Worm (Caenorhabditis elegans) whole organism, early embryonic: ENCODE results near the gene R03D7.15.

Source experiments
- B0310.2 ChIP-seq: sonication (generic microtip); optimal IDR thresholded peaks from 2 replicates; lab custom pipeline; 2016; ENCODE audit warnings: mild to moderate bottlenecking, missing genetic modification characterization, missing compliant biosample characterization
- F13C5.2 ChIP-seq: sonication (generic microtip); optimal IDR thresholded peaks from 2 replicates; lab custom pipeline; 2017; ENCODE audit warnings: mild to moderate bottlenecking, missing genetic modification characterization, inconsistent platforms, missing compliant biosample characterization
- aly-1 ChIP-seq: sonication (generic microtip); optimal IDR thresholded peaks from 2 replicates; lab custom pipeline; 2016; ENCODE audit warnings: missing genetic modification characterization, missing compliant biosample characterization
- ama-1 ChIP-seq: fragments of 150-350 bp; optimal IDR thresholded peaks from 2 replicates; lab custom pipeline; 2014
- ceh-13 ChIP-seq: fragments of 200-800 bp; sonication (Bioruptor generic); optimal IDR thresholded peaks from 2 replicates; lab custom pipeline; 2018; ENCODE audit warnings: mild to moderate bottlenecking, missing genetic modification characterization, missing compliant biosample characterization
- ceh-36 ChIP-seq: sonication (generic microtip); optimal IDR thresholded peaks from 2 replicates; lab custom pipeline; 2016; ENCODE audit warnings: missing genetic modification characterization, inconsistent platforms, missing compliant biosample characterization
- ets-7 ChIP-seq: sonication (generic microtip); optimal IDR thresholded peaks from 2 replicates; lab custom pipeline; 2016; ENCODE audit warnings: missing genotype, missing genetic modification characterization, missing compliant biosample characterization
- flt-1 ChIP-seq: fragments of 200-800 bp; sonication (Bioruptor generic); IDR thresholded peaks from 2 replicates; pipeline ENCODE4 v1.3.6; 2022; ENCODE audit warnings: missing genetic modification characterization, missing compliant biosample characterization
- hmbx-1 ChIP-seq: sonication (generic microtip); optimal IDR thresholded peaks from 2 replicates; lab custom pipeline; 2016; ENCODE audit warnings: mild to moderate bottlenecking, missing genetic modification characterization, missing compliant biosample characterization
- hmg-4 ChIP-seq: fragments of 200-800 bp; sonication (Bioruptor generic); optimal IDR thresholded peaks from 2 replicates; lab custom pipeline; 2018; ENCODE audit warnings: mild to moderate bottlenecking, missing genetic modification characterization, missing compliant biosample characterization
- hnd-1 ChIP-seq: sonication (generic microtip); optimal IDR thresholded peaks from 2 replicates; lab custom pipeline; 2016; ENCODE audit warnings: missing genetic modification characterization, missing compliant biosample characterization
- pes-1 ChIP-seq: fragments of 200-800 bp; sonication (Bioruptor generic); IDR thresholded peaks from 2 replicates; pipeline ENCODE4 v1.3.6; 2022; ENCODE audit warnings: missing genetic modification reagents, missing genetic modification characterization, missing compliant biosample characterization
- scrt-1 ChIP-seq: fragments of 200-800 bp; sonication (Bioruptor generic); IDR thresholded peaks from 2 replicates; pipeline ENCODE4 v1.3.6; 2022; ENCODE audit warnings: missing genetic modification characterization, missing compliant biosample characterization
- sea-1 ChIP-seq: fragments of 200-800 bp; sonication (Bioruptor generic); conservative IDR thresholded peaks from 2 replicates; pipeline ENCODE4 v1.3.6; 2022; ENCODE audit warnings: missing genetic modification characterization, missing compliant biosample characterization
- tbx-11 ChIP-seq: fragments of 200-800 bp; sonication (Bioruptor generic); IDR thresholded peaks from 2 replicates; pipeline ENCODE4 v1.3.6; 2022; ENCODE audit warnings: missing genetic modification characterization, missing compliant biosample characterization
- tbx-37 ChIP-seq: fragments of 200-800 bp; sonication (Bioruptor generic); conservative IDR thresholded peaks from 2 replicates; pipeline ENCODE4 v1.3.6; 2022; ENCODE audit warnings: missing genetic modification reagents, missing genetic modification characterization, missing compliant biosample characterization
- tra-4 ChIP-seq: sonication (generic microtip); optimal IDR thresholded peaks from 2 replicates; lab custom pipeline; 2017; ENCODE audit warnings: missing genetic modification characterization, missing compliant biosample characterization

The R03D7.15 gene

ce11 chrII:10971677-10972076 is 29.7 kb downstream of the R03D7.15 start:
- TF ChIP-seq ets-7 (tag; lab: Kevin White, UChicago) = no peak

- TF ChIP-seq hmg-4 (no peak), pes-1 (GFP tag; lab: Robert Waterston, UW) (no peak), hmbx-1 (tag; lab: Kevin White, UChicago) (no peak), ceh-36 (tag; lab: Kevin White, UChicago) (no peak), ceh-13 (GFP tag; lab: Kevin White, UChicago) (no peak), tbx-11 (GFP tag; lab: Robert Waterston, UW) (no peak), scrt-1 (no peak)
Observed at ce11 chrII:10975239-10975638, 33.2 kb downstream of the R03D7.15 start, which contains the start of gene ptp-3. ptp-3 (plus strand) TSS chrII:10975539.

- TF ChIP-seq F13C5.2 (tag; lab: Kevin White, UChicago) (no peak), sea-1 (no peak), aly-1 (tag; lab: Kevin White, UChicago) (no peak), ceh-36 (tag; lab: Kevin White, UChicago) (no peak)
Observed at ce11 chrII:10982017-10982416, 40.0 kb downstream of the R03D7.15 start.

- TF ChIP-seq tbx-11 (GFP tag; lab: Robert Waterston, UW) (no peak), scrt-1 (no peak), tra-4 (tag; lab: Kevin White, UChicago) (no peak), ama-1 (lab: Kevin White, UChicago) (no peak), flt-1 (GFP tag; lab: Robert Waterston, UW) (no peak), hmg-4 (no peak)
Observed at ce11 chrII:10986461-10987090, 44.6 kb downstream of the R03D7.15 start.

ce11 chrII:10988575-10988974 is 46.6 kb downstream of the R03D7.15 start:
- TF ChIP-seq ama-1 (lab: Kevin White, UChicago) (no peak), pes-1 (GFP tag; lab: Robert Waterston, UW) (no peak), scrt-1 (no peak), hmg-4 (no peak), ceh-13 (GFP tag; lab: Kevin White, UChicago) (no peak), B0310.2 (no peak), tbx-11 (GFP tag; lab: Robert Waterston, UW) (no peak), flt-1 (GFP tag; lab: Robert Waterston, UW) (no peak), sea-1 (no peak), hmbx-1 (tag; lab: Kevin White, UChicago) (no peak), ceh-36 (tag; lab: Kevin White, UChicago) (no peak), ets-7 (tag; lab: Kevin White, UChicago) (no peak), tra-4 (tag; lab: Kevin White, UChicago) (no peak), F13C5.2 (tag; lab: Kevin White, UChicago) (no peak), aly-1 (tag; lab: Kevin White, UChicago) (no peak), tbx-37 (no peak), hnd-1 (tag; lab: Kevin White, UChicago) (no peak)

ce11 chrII:10989180-10989579 is 47.2 kb downstream of the R03D7.15 start:
- TF ChIP-seq hmg-4 (peak; percentile 7), tbx-11 (GFP tag; lab: Robert Waterston, UW) (no peak)

- TF ChIP-seq pes-1 (GFP tag; lab: Robert Waterston, UW) = 0 out of 2 replicates have a peak, but pooled peaks have one; percentile 30
- TF ChIP-seq tbx-11 (GFP tag; lab: Robert Waterston, UW) = 0 out of 2 replicates have a peak, but pooled peaks have one; percentile 10
- TF ChIP-seq hnd-1 (tag; lab: Kevin White, UChicago) = no peak
- TF ChIP-seq hmg-4 = peak; percentile 51
- no peak for TF ChIP-seq ama-1 (lab: Kevin White, UChicago)
Observed at ce11 chrII:10990592-10990991, 48.6 kb downstream of the R03D7.15 start.
